Worm (Caenorhabditis elegans): ENCODE data around the gene btb-19.

DNA sequence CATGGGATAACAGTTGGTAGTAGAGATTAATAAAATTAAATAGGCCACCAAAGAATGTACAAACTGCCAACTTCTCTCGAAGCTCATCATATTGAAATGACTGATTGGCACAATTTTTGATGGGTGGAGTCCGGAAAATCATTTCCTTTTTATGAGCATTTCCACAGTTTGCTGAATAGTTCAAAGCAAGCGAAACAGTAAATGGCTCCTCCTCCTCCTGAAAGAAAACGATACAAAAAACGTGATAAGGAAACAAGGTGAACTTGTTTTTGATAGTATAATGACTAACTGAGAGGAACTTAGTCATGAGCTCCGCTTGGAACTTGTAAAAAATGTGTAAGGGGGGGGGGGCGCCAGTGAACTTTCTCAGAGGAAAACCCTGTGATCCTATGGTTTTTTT, 6.9 kb downstream of the btb-19 start, which contains the start of gene K10H10.9:
- TF ChIP-seq lir-1 (GFP tag; conservative IDR thresholded peaks at IDR 0.05) (no peak), bed-2 (GFP tag; IDR thresholded peaks at IDR 0.05) (no peak), sdz-38 (tag; optimal IDR thresholded peaks at IDR 0.05) (no peak), F49E8.2 (tag; optimal IDR thresholded peaks at IDR 0.05; ENCODE audit: insufficient read depth) (no peak), akir-1 (GFP tag; optimal IDR thresholded peaks at IDR 0.05) (no peak), snpc-4 (GFP tag; optimal IDR thresholded peaks at IDR 0.05) (no peak), snpc-4 (tag; optimal IDR thresholded peaks at IDR 0.05) (no peak), die-1 (tag; optimal IDR thresholded peaks at IDR 0.05) (no peak), mel-28 (tag; optimal IDR thresholded peaks at IDR 0.05; ENCODE audit: borderline replicate concordance) (no peak), ztf-3 (GFP tag; optimal IDR thresholded peaks at IDR 0.05) (no peak), nhr-27 (tag; optimal IDR thresholded peaks at IDR 0.05) (no peak), egrh-3 (GFP tag; IDR thresholded peaks at IDR 0.05) (no peak), F10E7.11 (tag; optimal IDR thresholded peaks at IDR 0.05) (no peak), ccch-3 (GFP tag; optimal IDR thresholded peaks at IDR 0.05) (no peak), ceh-79 (tag; optimal IDR thresholded peaks at IDR 0.05) (no peak)

Data from whole organism, young adult.